Worm (Caenorhabditis elegans): ENCODE data around the gene C26E1.1.

- no peak for TF ChIP-seq unc-62 (GFP tag; optimal IDR thresholded peaks at IDR 0.05)
- TF ChIP-seq fos-1 (tag; optimal IDR thresholded peaks at IDR 0.05): no peak
- TF ChIP-seq nhr-237 (tag; optimal IDR thresholded peaks at IDR 0.05): no peak
- no peak for TF ChIP-seq ztf-11 (tag; optimal IDR thresholded peaks at IDR 0.05)
These were observed 29.3 kb upstream of the C26E1.1 start for ce11 chrV:13268032-13268431.

Data from whole organism, L3 larva.